Worm (Caenorhabditis elegans) whole organism, L4/young adult: ENCODE data around the gene B0280.9.

Experiments used
- W03F9.2 ChIP-seq: fragments of 150-350 bp; optimal IDR thresholded peaks from 2 replicates; lab custom pipeline; 2014; ENCODE audit warnings: missing biosample characterization, missing genetic modification characterization
- dao-5 ChIP-seq: sonication (generic microtip); optimal IDR thresholded peaks from 2 replicates; lab custom pipeline; 2016; ENCODE audit warnings: missing genotype, missing genetic modification characterization, moderate library complexity, missing compliant biosample characterization
- him-1 ChIP-seq: sonication (generic microtip); optimal IDR thresholded peaks from 2 replicates; lab custom pipeline; 2016; ENCODE audit warnings: missing genotype, missing genetic modification reagents, missing genetic modification characterization, missing compliant biosample characterization

ce11 chrIII:7155631-7156030 is 32.9 kb upstream of the B0280.9 start:
- TF ChIP-seq W03F9.2 (tag; lab: Kevin White, UChicago) (peak; percentile 51), him-1 (tag; lab: Kevin White, UChicago) (peak; percentile 88), dao-5 (tag; lab: Kevin White, UChicago) (no peak)
